Worm (Caenorhabditis elegans): ENCODE measurements around the gene plst-1.

- TF ChIP-seq tbx-37 (GFP tag; conservative IDR thresholded peaks at IDR 0.05) = no peak
- no peak for TF ChIP-seq ama-1 (optimal IDR thresholded peaks at IDR 0.05)
- TF ChIP-seq aly-1 (tag; optimal IDR thresholded peaks at IDR 0.05) = no peak
- no peak for TF ChIP-seq hmg-4 (GFP tag; optimal IDR thresholded peaks at IDR 0.05)
- no peak for TF ChIP-seq F13C5.2 (tag; optimal IDR thresholded peaks at IDR 0.05)
- TF ChIP-seq tra-4 (tag; optimal IDR thresholded peaks at IDR 0.05) = no peak
- 0 out of 2 replicates have a peak, but pooled peaks have one; percentile 39 for TF ChIP-seq pes-1 (GFP tag; IDR thresholded peaks at IDR 0.05)
- TF ChIP-seq tbx-11 (GFP tag; IDR thresholded peaks at IDR 0.05) = no peak
- no peak for TF ChIP-seq flt-1 (GFP tag; IDR thresholded peaks at IDR 0.05)
- no peak for TF ChIP-seq B0310.2 (tag; optimal IDR thresholded peaks at IDR 0.05)
- no peak for TF ChIP-seq scrt-1 (GFP tag; IDR thresholded peaks at IDR 0.05)
These were observed 20.3 kb downstream of the plst-1 start, which contains the start of the genes ddx-46 and F53H1.4 for ce11 chrIV:1309600-1310207.

All from whole organism, early embryonic.